Worm (Caenorhabditis elegans): ENCODE measurements around the gene abhd-3.2.

- TF ChIP-seq unc-39 (tag; optimal IDR thresholded peaks at IDR 0.05), result no peak
- TF ChIP-seq ztf-1 (GFP tag; conservative IDR thresholded peaks at IDR 0.05), result no peak
- no peak for TF ChIP-seq snpc-4 (tag; optimal IDR thresholded peaks at IDR 0.05)
- no peak for TF ChIP-seq ztf-11 (tag; optimal IDR thresholded peaks at IDR 0.05)
- no peak for TF ChIP-seq elt-1 (tag; optimal IDR thresholded peaks at IDR 0.05)
- no peak for TF ChIP-seq skn-1 (tag; optimal IDR thresholded peaks at IDR 0.05)
- no peak for TF ChIP-seq mdl-1 (tag; optimal IDR thresholded peaks at IDR 0.05)
- no peak for TF ChIP-seq nhr-23 (tag; optimal IDR thresholded peaks at IDR 0.05)
- no peak for TF ChIP-seq nhr-10 (tag; optimal IDR thresholded peaks at IDR 0.05)
- no peak for TF ChIP-seq lsy-2 (tag; optimal IDR thresholded peaks at IDR 0.05)
These were observed 27.2 kb upstream of the abhd-3.2 start for ce11 chrX:1005026-1005425.

All from whole organism, L2 larva.